Worm (Caenorhabditis elegans) whole organism, early embryonic: ENCODE results near the gene D1046.18.

Experiments
- B0310.2 ChIP-seq: sonication (generic microtip); optimal IDR thresholded peaks from 2 replicates; lab custom pipeline; 2016; ENCODE audit warnings: mild to moderate bottlenecking, missing genetic modification characterization, missing compliant biosample characterization
- aly-1 ChIP-seq: sonication (generic microtip); optimal IDR thresholded peaks from 2 replicates; lab custom pipeline; 2016; ENCODE audit warnings: missing genetic modification characterization, missing compliant biosample characterization
- ama-1 ChIP-seq: fragments of 150-350 bp; optimal IDR thresholded peaks from 2 replicates; lab custom pipeline; 2014
- ceh-13 ChIP-seq: fragments of 200-800 bp; sonication (Bioruptor generic); optimal IDR thresholded peaks from 2 replicates; lab custom pipeline; 2018; ENCODE audit warnings: mild to moderate bottlenecking, missing genetic modification characterization, missing compliant biosample characterization
- ceh-36 ChIP-seq: sonication (generic microtip); optimal IDR thresholded peaks from 2 replicates; lab custom pipeline; 2016; ENCODE audit warnings: missing genetic modification characterization, inconsistent platforms, missing compliant biosample characterization
- ets-7 ChIP-seq: sonication (generic microtip); optimal IDR thresholded peaks from 2 replicates; lab custom pipeline; 2016; ENCODE audit warnings: missing genotype, missing genetic modification characterization, missing compliant biosample characterization
- flt-1 ChIP-seq: fragments of 200-800 bp; sonication (Bioruptor generic); IDR thresholded peaks from 2 replicates; pipeline ENCODE4 v1.3.6; 2022; ENCODE audit warnings: missing genetic modification characterization, missing compliant biosample characterization
- hmg-4 ChIP-seq: fragments of 200-800 bp; sonication (Bioruptor generic); optimal IDR thresholded peaks from 2 replicates; lab custom pipeline; 2018; ENCODE audit warnings: mild to moderate bottlenecking, missing genetic modification characterization, missing compliant biosample characterization
- hnd-1 ChIP-seq: sonication (generic microtip); optimal IDR thresholded peaks from 2 replicates; lab custom pipeline; 2016; ENCODE audit warnings: missing genetic modification characterization, missing compliant biosample characterization
- scrt-1 ChIP-seq: fragments of 200-800 bp; sonication (Bioruptor generic); IDR thresholded peaks from 2 replicates; pipeline ENCODE4 v1.3.6; 2022; ENCODE audit warnings: missing genetic modification characterization, missing compliant biosample characterization
- tbx-37 ChIP-seq: fragments of 200-800 bp; sonication (Bioruptor generic); conservative IDR thresholded peaks from 2 replicates; pipeline ENCODE4 v1.3.6; 2022; ENCODE audit warnings: missing genetic modification reagents, missing genetic modification characterization, missing compliant biosample characterization

DNA sequence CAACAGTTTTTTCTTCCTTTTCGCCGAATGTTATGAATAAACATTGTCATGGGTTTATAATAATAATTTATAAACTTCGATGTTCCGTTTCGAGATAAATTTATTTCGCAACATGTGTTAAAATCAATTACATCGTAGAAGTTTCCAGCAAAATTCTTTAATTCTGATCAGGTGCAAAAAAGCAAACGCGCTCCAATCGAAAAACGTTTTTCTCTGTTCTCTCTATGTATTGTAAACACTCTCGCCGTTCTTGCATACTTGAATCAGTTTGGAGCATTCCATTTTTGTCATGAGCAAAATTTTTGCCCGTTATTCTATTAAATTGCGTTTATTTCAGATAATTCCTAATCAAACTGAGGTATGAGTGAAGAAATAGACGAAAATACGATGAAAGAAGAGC lies 36.3 kb upstream of the D1046.18 start, which contains the start of gene rad-54.L2:
- no peak for TF ChIP-seq scrt-1 (GFP tag; lab: Robert Waterston, UW)
- TF ChIP-seq ama-1 (lab: Kevin White, UChicago): no peak
- TF ChIP-seq ceh-13 (GFP tag; lab: Kevin White, UChicago): no peak
- TF ChIP-seq ets-7 (tag; lab: Kevin White, UChicago): no peak
- no peak for TF ChIP-seq flt-1 (GFP tag; lab: Robert Waterston, UW)
- no peak for TF ChIP-seq hnd-1 (tag; lab: Kevin White, UChicago)
- TF ChIP-seq hmg-4: no peak
- TF ChIP-seq tbx-37 (GFP tag; lab: Robert Waterston, UW): no peak
- no peak for TF ChIP-seq B0310.2 (tag; lab: Kevin White, UChicago)
- TF ChIP-seq aly-1: no peak
- TF ChIP-seq ceh-36 (tag; lab: Kevin White, UChicago): no peak
